Fruit fly (Drosophila melanogaster): ENCODE measurements around the gene Iml1.

- TF ChIP-seq CG8478 (optimal IDR thresholded peaks at IDR 0.05), result no peak
- TF ChIP-seq CTCF (optimal IDR thresholded peaks at IDR 0.05), result no peak
Observed at dm6 chr3L:1518715-1519603, 14.9 kb downstream of the Iml1 start.

Measured in S2 (cell line).